Fruit fly (Drosophila melanogaster): Measurements from ENCODE around the gene ear.
A peak's percentile ranks its signal among the peaks of the same experiment; 100 is the strongest.

The ear gene

dm6 chr3R:15342432-15342925 is 21.9 kb downstream of the ear start (continued):
- no peak for TF ChIP-seq Asciz (GFP tag; optimal IDR thresholded peaks at IDR 0.05)
- peak; percentile 33; the same call in 1 of the 3 replicates for TF ChIP-seq dysf (GFP tag; IDR thresholded peaks at IDR 0.05)
- TF ChIP-seq CG11456 (GFP tag; IDR thresholded peaks at IDR 0.05), result peak; percentile 56; the same call in 2 of the 3 replicates
- peak; percentile 16; the same call in 1 of the 2 replicates for TF ChIP-seq Scr (GFP tag; IDR thresholded peaks at IDR 0.05; ENCODE audit: partially characterized antibody)
- TF ChIP-seq tll (GFP tag; optimal IDR thresholded peaks at IDR 0.05), result no peak
- peak; percentile 42; the same call in 1 of the 2 replicates for TF ChIP-seq slbo (GFP tag; IDR thresholded peaks at IDR 0.05)
- no peak for TF ChIP-seq fd102C (GFP tag; optimal IDR thresholded peaks at IDR 0.05)
- TF ChIP-seq HLH3B (GFP tag; IDR thresholded peaks at IDR 0.05), result 0 out of 2 replicates have a peak, but pooled peaks have one; percentile 22
- peak; percentile 4; the same call in 1 of the 2 replicates for TF ChIP-seq stc (GFP tag; IDR thresholded peaks at IDR 0.05)
- 0 out of 3 replicates have a peak, but pooled peaks have one; percentile 9 for TF ChIP-seq CG11093 (GFP tag; IDR thresholded peaks at IDR 0.05)

DNA sequence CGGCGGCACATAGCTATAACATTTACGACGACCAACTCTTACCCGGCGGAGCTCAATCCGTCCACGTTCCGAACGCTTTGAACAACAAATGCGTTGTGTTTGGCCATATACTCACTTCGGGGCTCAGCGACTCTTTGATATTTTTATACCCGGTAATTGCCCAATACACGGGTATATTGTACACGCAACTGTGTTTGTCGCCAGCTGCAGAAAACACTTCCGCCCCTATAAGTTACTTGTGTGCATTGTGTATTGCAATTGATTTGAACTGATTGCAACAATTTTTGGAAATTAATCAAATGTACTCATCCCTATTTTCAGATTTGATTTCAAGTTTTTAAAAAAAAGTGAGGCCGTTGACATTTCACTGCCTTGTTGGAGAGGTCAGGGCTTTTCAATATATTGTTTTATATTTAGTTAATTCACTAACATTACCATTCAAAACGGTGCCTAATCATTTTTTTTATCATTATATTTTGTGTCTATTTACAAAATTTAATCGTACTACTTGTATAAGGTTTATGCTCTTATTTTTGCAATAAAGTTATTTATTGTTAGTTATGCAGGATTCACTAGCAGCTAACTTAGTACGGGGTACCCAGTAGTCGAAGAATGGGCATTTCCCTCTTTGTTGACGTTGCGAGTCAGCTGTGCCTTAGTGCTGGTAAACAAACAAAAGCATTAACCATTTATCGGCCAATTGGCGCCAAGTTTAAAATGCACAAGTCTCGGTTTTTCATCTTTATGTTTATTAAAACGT is 22.6 kb downstream of the ear start, which contains the start of gene Nagk:
TSS of gene Nagk (minus strand) at position 331 of the 760 bp plus-strand sequence.
- TF ChIP-seq caup (GFP tag; optimal IDR thresholded peaks at IDR 0.05; ENCODE audit: severe bottlenecking) (peak; percentile 34), hth (optimal IDR thresholded peaks at IDR 0.05) (no peak), CG12391 (tag; optimal IDR thresholded peaks at IDR 0.05) (peak; percentile 77), CG3847 (GFP tag; IDR thresholded peaks at IDR 0.05) (peak; percentile 22), chm (GFP tag; IDR thresholded peaks at IDR 0.05) (peak; percentile 19; the same call in 1 of the 2 replicates), Hmr (GFP tag; optimal IDR thresholded peaks at IDR 0.05) (peak; percentile 68), NC2β (GFP tag; optimal IDR thresholded peaks at IDR 0.05) (no peak), Sox100B (GFP tag; optimal IDR thresholded peaks at IDR 0.05) (no peak), Xbp1 (GFP tag; optimal IDR thresholded peaks at IDR 0.05) (peak; percentile 64), Fer3 (tag; optimal IDR thresholded peaks at IDR 0.05) (no peak), CG17568 (GFP tag; optimal IDR thresholded peaks at IDR 0.05) (no peak), Bdp1 (GFP tag; optimal IDR thresholded peaks at IDR 0.05) (no peak), klu (GFP tag; IDR thresholded peaks at IDR 0.05) (no peak), HLH4C (GFP tag; IDR thresholded peaks at IDR 0.05; ENCODE audit: partially characterized antibody) (no peak), da (GFP tag; optimal IDR thresholded peaks at IDR 0.05) (no peak), gt (GFP tag; IDR thresholded peaks at IDR 0.05) (no peak), knrl (GFP tag; IDR thresholded peaks at IDR 0.05; ENCODE audit: partially characterized antibody) (no peak; the same call in 2 of the 3 replicates), Camta (GFP tag; optimal IDR thresholded peaks at IDR 0.05) (peak; percentile 40), luna (GFP tag; optimal IDR thresholded peaks at IDR 0.05) (no peak), Mes4 (GFP tag; optimal IDR thresholded peaks at IDR 0.05) (peak; percentile 31), CG10654 (GFP tag; optimal IDR thresholded peaks at IDR 0.05) (peak; percentile 38), D19A (tag; optimal IDR thresholded peaks at IDR 0.05) (peak; percentile 24), CG2712 (tag; optimal IDR thresholded peaks at IDR 0.05) (peak; percentile 59), CG10209 (GFP tag; optimal IDR thresholded peaks at IDR 0.05) (peak; percentile 68), Blimp-1 (GFP tag; optimal IDR thresholded peaks at IDR 0.05) (peak; percentile 28), Ets97D (GFP tag; optimal IDR thresholded peaks at IDR 0.05) (peak; percentile 35), Dek (tag; optimal IDR thresholded peaks at IDR 0.05) (peak; percentile 35), scrt (GFP tag; optimal IDR thresholded peaks at IDR 0.05) (peak; percentile 42), Ada2b (GFP tag; IDR thresholded peaks at IDR 0.05) (0 out of 2 replicates have a peak, but pooled peaks have one; percentile 9), CG2678 (tag; optimal IDR thresholded peaks at IDR 0.05) (peak; percentile 79), CG18262 (tag; optimal IDR thresholded peaks at IDR 0.05) (peak; percentile 82), CG11398 (GFP tag; optimal IDR thresholded peaks at IDR 0.05) (no peak), slbo (GFP tag; IDR thresholded peaks at IDR 0.05) (peak; percentile 71), CG7786 (GFP tag; optimal IDR thresholded peaks at IDR 0.05) (peak; percentile 4), CG1529 (GFP tag; optimal IDR thresholded peaks at IDR 0.05) (peak; percentile 47), Atf-2 (GFP tag; optimal IDR thresholded peaks at IDR 0.05) (peak; percentile 69), CG9876 (GFP tag; optimal IDR thresholded peaks at IDR 0.05) (no peak), phol (tag; optimal IDR thresholded peaks at IDR 0.05) (peak; percentile 66)
